Fruit fly (Drosophila melanogaster) whole organism, embryonic: ENCODE results near the gene thoc7.

ENCODE experiments used
- BEAF-32 ChIP-seq: fragments of 200-800 bp; sonication (Bioruptor generic); optimal IDR thresholded peaks from 3 replicates; lab custom pipeline; 2017; ENCODE audit warnings: missing biosample characterization, missing genetic modification characterization, mild to moderate bottlenecking, moderate library complexity, missing genetic modification reagents
- Bgb ChIP-seq: fragments of 200-800 bp; sonication (Bioruptor generic); IDR thresholded peaks from 2 replicates; pipeline ENCODE4 v1.3.6; 2022; ENCODE audit warnings: missing biosample characterization, missing genetic modification characterization; ENCODE audit not compliant: partially characterized antibody
- BtbVII ChIP-seq: fragments of 200-800 bp; sonication (Bioruptor generic); optimal IDR thresholded peaks from 3 replicates; lab custom pipeline; 2017; ENCODE audit warnings: missing biosample characterization, mild to moderate bottlenecking, missing genetic modification characterization
- Bteb2 ChIP-seq: fragments of 200-800 bp; sonication (Bioruptor generic); optimal IDR thresholded peaks from 2 replicates; lab custom pipeline; 2016; ENCODE audit warnings: missing biosample characterization, missing genetic modification characterization
- CG10147 ChIP-seq: fragments of 200-800 bp; sonication (Bioruptor generic); optimal IDR thresholded peaks from 2 replicates; lab custom pipeline; 2019; ENCODE audit warnings: missing biosample characterization, mild to moderate bottlenecking, missing genetic modification characterization, moderate library complexity
- CG10274 ChIP-seq: fragments of 200-800 bp; sonication (Bioruptor generic); optimal IDR thresholded peaks from 3 replicates; lab custom pipeline; 2017; ENCODE audit warnings: missing biosample characterization, mild to moderate bottlenecking, missing genetic modification characterization
- CG11560 ChIP-seq: fragments of 200-800 bp; sonication (Bioruptor generic); IDR thresholded peaks from 3 replicates; pipeline ENCODE4 v1.3.6; 2022; ENCODE audit warnings: missing biosample characterization, missing genetic modification characterization
- CG12104 ChIP-seq: fragments of 200-800 bp; sonication (Bioruptor generic); optimal IDR thresholded peaks from 3 replicates; lab custom pipeline; 2016; ENCODE audit warnings: missing biosample characterization, missing genetic modification characterization
- CG12299 ChIP-seq: fragments of 200-800 bp; sonication (Bioruptor generic); optimal IDR thresholded peaks from 2 replicates; lab custom pipeline; 2018; ENCODE audit warnings: missing biosample characterization, mild to moderate bottlenecking, missing genetic modification characterization
- CG1233 ChIP-seq: fragments of 200-800 bp; sonication (Bioruptor generic); optimal IDR thresholded peaks from 4 replicates; lab custom pipeline; 2018; ENCODE audit warnings: missing biosample characterization, mild to moderate bottlenecking, missing genetic modification characterization
- CG14441 ChIP-seq: fragments of 200-800 bp; sonication (Bioruptor generic); IDR thresholded peaks from 2 replicates; pipeline ENCODE4 v1.3.6; 2022; ENCODE audit warnings: missing biosample characterization, missing genetic modification characterization
- CG14667 ChIP-seq: fragments of 200-800 bp; sonication (Bioruptor generic); IDR thresholded peaks from 2 replicates; pipeline ENCODE4 v1.3.6; 2022; ENCODE audit warnings: missing biosample characterization, missing genetic modification characterization
- CG15601 ChIP-seq: fragments of 200-800 bp; sonication (Bioruptor generic); optimal IDR thresholded peaks from 3 replicates; lab custom pipeline; 2019; ENCODE audit warnings: missing biosample characterization, mild to moderate bottlenecking, missing genetic modification characterization, moderate library complexity
- CG17361 ChIP-seq: fragments of 200-800 bp; sonication (Bioruptor generic); IDR thresholded peaks from 3 replicates; pipeline ENCODE4 v1.3.6; 2022; ENCODE audit warnings: missing biosample characterization, missing genetic modification characterization
- CG1792 ChIP-seq: fragments of 200-800 bp; sonication (Bioruptor generic); optimal IDR thresholded peaks from 2 replicates; lab custom pipeline; 2016; ENCODE audit warnings: missing biosample characterization, missing genetic modification characterization
- CG2712 ChIP-seq: fragments of 200-800 bp; optimal IDR thresholded peaks from 3 replicates; lab custom pipeline; 2019; ENCODE audit warnings: missing biosample characterization, mild to moderate bottlenecking, missing genetic modification characterization, moderate library complexity
- CG32767 ChIP-seq: fragments of 200-800 bp; sonication (Bioruptor generic); IDR thresholded peaks from 2 replicates; pipeline ENCODE4 v1.3.6; 2022; ENCODE audit warnings: missing biosample characterization, missing genetic modification characterization
- CG34224 ChIP-seq: fragments of 200-800 bp; sonication (Bioruptor generic); IDR thresholded peaks from 3 replicates; pipeline ENCODE4 v1.3.6; 2022; ENCODE audit warnings: missing biosample characterization, missing genetic modification characterization; ENCODE audit not compliant: partially characterized antibody
- CG4820 ChIP-seq: fragments of 200-800 bp; sonication (Bioruptor generic); optimal IDR thresholded peaks from 3 replicates; lab custom pipeline; 2016; ENCODE audit warnings: missing biosample characterization, missing genetic modification characterization
- CG6272 ChIP-seq: fragments of 200-800 bp; sonication (Bioruptor generic); IDR thresholded peaks from 2 replicates; pipeline ENCODE4 v1.3.6; 2022; ENCODE audit warnings: missing biosample characterization, missing genetic modification characterization
- CG6765 ChIP-seq: fragments of 200-800 bp; sonication (Bioruptor generic); optimal IDR thresholded peaks from 3 replicates; lab custom pipeline; 2017; ENCODE audit warnings: missing biosample characterization, mild to moderate bottlenecking, missing genetic modification characterization
- CG7786 ChIP-seq: fragments of 200-800 bp; sonication (Bioruptor generic); optimal IDR thresholded peaks from 2 replicates; lab custom pipeline; 2016; ENCODE audit warnings: missing biosample characterization, missing genetic modification characterization
- CHES-1-like ChIP-seq: fragments of 200-800 bp; sonication (Bioruptor generic); optimal IDR thresholded peaks from 2 replicates; lab custom pipeline; 2016; ENCODE audit warnings: missing biosample characterization, missing genetic modification characterization
- D19B ChIP-seq: fragments of 200-800 bp; sonication (Bioruptor generic); optimal IDR thresholded peaks from 2 replicates; lab custom pipeline; 2017; ENCODE audit warnings: missing biosample characterization, mild to moderate bottlenecking, missing genetic modification characterization
- Dad ChIP-seq: fragments of 200-800 bp; sonication (Bioruptor generic); optimal IDR thresholded peaks from 3 replicates; lab custom pipeline; 2016; ENCODE audit warnings: missing biosample characterization, missing genetic modification characterization
- Doc2 ChIP-seq: fragments of 200-800 bp; sonication (Bioruptor generic); IDR thresholded peaks from 2 replicates; pipeline ENCODE4 v1.3.6; 2022; ENCODE audit warnings: missing biosample characterization, missing genetic modification characterization
- Gsc ChIP-seq: fragments of 200-800 bp; sonication (Bioruptor generic); IDR thresholded peaks from 2 replicates; pipeline ENCODE4 v1.3.6; 2022; ENCODE audit warnings: missing biosample characterization, missing genetic modification characterization
- HLH4C ChIP-seq: fragments of 200-800 bp; sonication (Bioruptor generic); IDR thresholded peaks from 3 replicates; pipeline ENCODE4 v1.3.6; 2022; ENCODE audit warnings: missing biosample characterization, missing genetic modification characterization; ENCODE audit not compliant: partially characterized antibody
- Oaz ChIP-seq: fragments of 200-800 bp; sonication (Bioruptor generic); IDR thresholded peaks from 2 replicates; pipeline ENCODE4 v1.3.6; 2022; ENCODE audit warnings: missing biosample characterization, missing genetic modification characterization
- PHDP ChIP-seq: fragments of 200-800 bp; sonication (Bioruptor generic); optimal IDR thresholded peaks from 3 replicates; lab custom pipeline; 2018; ENCODE audit warnings: missing biosample characterization, mild to moderate bottlenecking, missing genetic modification characterization, moderate library complexity
- Pdp1 ChIP-seq, 2 experiments: fragments of 200-800 bp; sonication (Bioruptor generic); optimal IDR thresholded peaks; 3 replicates each; lab custom pipeline; 2016; ENCODE audit warnings: missing biosample characterization in 2 of 2, missing genetic modification characterization in 2 of 2, mild to moderate bottlenecking in 1 of 2, moderate library complexity in 1 of 2
- Spps ChIP-seq: fragments of 200-800 bp; sonication (Bioruptor generic); optimal IDR thresholded peaks from 2 replicates; lab custom pipeline; 2018; ENCODE audit warnings: missing biosample characterization, mild to moderate bottlenecking, missing genetic modification characterization
- YL-1 ChIP-seq: fragments of 200-800 bp; sonication (Bioruptor generic); optimal IDR thresholded peaks from 3 replicates; lab custom pipeline; 2017; ENCODE audit warnings: missing biosample characterization, mild to moderate bottlenecking, missing genetic modification characterization
- bcd ChIP-seq: fragments of 200-800 bp; sonication (Bioruptor generic); optimal IDR thresholded peaks from 2 replicates; lab custom pipeline; 2017; ENCODE audit warnings: missing biosample characterization, mild to moderate bottlenecking, missing genetic modification characterization
- btn ChIP-seq: fragments of 200-800 bp; sonication (Bioruptor generic); optimal IDR thresholded peaks from 2 replicates; lab custom pipeline; 2016; ENCODE audit warnings: missing biosample characterization, missing genetic modification characterization
- crc ChIP-seq: fragments of 200-800 bp; sonication (Bioruptor generic); optimal IDR thresholded peaks from 2 replicates; lab custom pipeline; 2016; ENCODE audit warnings: missing biosample characterization, missing genetic modification characterization
- fd64A ChIP-seq: fragments of 200-800 bp; sonication (Bioruptor generic); optimal IDR thresholded peaks from 3 replicates; lab custom pipeline; 2018; ENCODE audit warnings: missing biosample characterization, mild to moderate bottlenecking, missing genetic modification characterization
- hth ChIP-seq: fragments of >200 bp; optimal IDR thresholded peaks from 2 replicates; lab custom pipeline; 2017; ENCODE audit warnings: inconsistent platforms
- jumu ChIP-seq: fragments of 200-800 bp; sonication (Bioruptor generic); optimal IDR thresholded peaks from 3 replicates; lab custom pipeline; 2016; ENCODE audit warnings: missing biosample characterization, missing genetic modification characterization
- kni ChIP-seq: fragments of 200-800 bp; sonication (Bioruptor generic); optimal IDR thresholded peaks from 3 replicates; lab custom pipeline; 2017; ENCODE audit warnings: mild to moderate bottlenecking, missing biosample characterization, missing genetic modification reagents, missing genetic modification characterization
- lbe ChIP-seq: fragments of 200-800 bp; sonication (Bioruptor generic); optimal IDR thresholded peaks from 2 replicates; lab custom pipeline; 2016; ENCODE audit warnings: missing biosample characterization, mild to moderate bottlenecking, missing genetic modification characterization
- lilli ChIP-seq: fragments of 200-800 bp; sonication (Bioruptor generic); optimal IDR thresholded peaks from 3 replicates; lab custom pipeline; 2016; ENCODE audit warnings: missing biosample characterization, missing genetic modification characterization
- pfk ChIP-seq: fragments of 200-800 bp; sonication (Bioruptor generic); optimal IDR thresholded peaks from 2 replicates; lab custom pipeline; 2018; ENCODE audit warnings: missing biosample characterization, mild to moderate bottlenecking, missing genetic modification characterization, moderate library complexity
- repo ChIP-seq: fragments of 200-800 bp; sonication (Bioruptor generic); optimal IDR thresholded peaks from 2 replicates; lab custom pipeline; 2016; ENCODE audit warnings: missing biosample characterization, missing genetic modification characterization
- sima ChIP-seq: fragments of 200-800 bp; sonication (Bioruptor generic); optimal IDR thresholded peaks from 2 replicates; lab custom pipeline; 2016; ENCODE audit warnings: missing biosample characterization, missing genetic modification characterization
- tna ChIP-seq: fragments of 200-800 bp; sonication (Bioruptor generic); IDR thresholded peaks from 2 replicates; pipeline ENCODE4 v1.3.6; 2022; ENCODE audit warnings: missing biosample characterization, missing genetic modification characterization; ENCODE audit not compliant: partially characterized antibody
- tx ChIP-seq: fragments of 200-800 bp; sonication (Bioruptor generic); optimal IDR thresholded peaks from 2 replicates; lab custom pipeline; 2016; ENCODE audit warnings: missing biosample characterization, missing genetic modification characterization
- zfh1 ChIP-seq: fragments of 200-800 bp; sonication (Bioruptor generic); IDR thresholded peaks from 3 replicates; pipeline ENCODE4 v1.3.6; 2022; ENCODE audit warnings: missing biosample characterization, missing genetic modification characterization
- zfh2 ChIP-seq: fragments of 200-800 bp; sonication (Bioruptor generic); optimal IDR thresholded peaks from 2 replicates; lab custom pipeline; 2016; ENCODE audit warnings: missing biosample characterization, missing genetic modification characterization

Gene thoc7

dm6 chr3L:224004-224951 is 11.8 kb upstream of the thoc7 start (continued):
- TF ChIP-seq HLH4C (GFP tag; lab: Robert Waterston, UW): peak; percentile 43; the same call in 1 of the 3 replicates
- TF ChIP-seq CG32767: peak; percentile 91
- TF ChIP-seq CG10147 (GFP tag; lab: Kevin White, UChicago): no peak
- no peak for TF ChIP-seq Dad (GFP tag; lab: Kevin White, UChicago)
- TF ChIP-seq CG4820 (GFP tag; lab: Kevin White, UChicago): no peak
- TF ChIP-seq Pdp1 (GFP tag; optimal IDR thresholded peaks at IDR 0.05; lab: Kevin White, UChicago): peak in 1 of 2 experiments; percentile 18
- TF ChIP-seq Bteb2 (GFP tag; lab: Kevin White, UChicago): no peak
- no peak for TF ChIP-seq bcd
- no peak for TF ChIP-seq CG2712 (tag; lab: Kevin White, UChicago)
- TF ChIP-seq sima (GFP tag; lab: Kevin White, UChicago): no peak
- no peak for TF ChIP-seq hth (lab: Kevin White, UChicago)
- peak; percentile 84 for TF ChIP-seq kni (GFP tag; lab: Kevin White, UChicago)
- TF ChIP-seq repo (GFP tag; lab: Kevin White, UChicago): no peak
- TF ChIP-seq CG14667 (GFP tag; lab: Robert Waterston, UW): no peak
- TF ChIP-seq CG1233: no peak
- TF ChIP-seq crc (GFP tag; lab: Kevin White, UChicago): no peak
- TF ChIP-seq CG1792 (GFP tag; lab: Kevin White, UChicago): no peak
- TF ChIP-seq zfh2 (GFP tag; lab: Kevin White, UChicago): no peak
- TF ChIP-seq jumu (GFP tag; lab: Kevin White, UChicago): peak; percentile 8
- no peak for TF ChIP-seq CG17361 (GFP tag; lab: Robert Waterston, UW)
- TF ChIP-seq lilli: peak; percentile 78
- peak; percentile 91 for TF ChIP-seq YL-1
- TF ChIP-seq Bgb: peak; percentile 65
- TF ChIP-seq CG12299 (tag; lab: Kevin White, UChicago): no peak
- TF ChIP-seq Gsc: no peak
- TF ChIP-seq CG12104: no peak
- TF ChIP-seq lbe (GFP tag; lab: Kevin White, UChicago): peak; percentile 4
- no peak for TF ChIP-seq PHDP
- no peak for TF ChIP-seq D19B (GFP tag; lab: Kevin White, UChicago)
- TF ChIP-seq tna (GFP tag; lab: Robert Waterston, UW): 0 out of 2 replicates have a peak, but pooled peaks have one; percentile 11
- TF ChIP-seq CHES-1-like (GFP tag; lab: Kevin White, UChicago): no peak
- TF ChIP-seq CG6765 (GFP tag; lab: Kevin White, UChicago): no peak
- TF ChIP-seq CG15601 (tag; lab: Kevin White, UChicago): no peak
- TF ChIP-seq Oaz (GFP tag; lab: Robert Waterston, UW): no peak
- no peak for TF ChIP-seq Spps
- TF ChIP-seq pfk (GFP tag; lab: Kevin White, UChicago): peak; percentile 33
- no peak for TF ChIP-seq CG14441
- TF ChIP-seq BtbVII: peak; percentile 6
- no peak for TF ChIP-seq btn (GFP tag; lab: Kevin White, UChicago)
- peak; percentile 1 for TF ChIP-seq fd64A (GFP tag; lab: Kevin White, UChicago)
- TF ChIP-seq tx: no peak
- TF ChIP-seq CG6272 (GFP tag; lab: Robert Waterston, UW): 0 out of 2 replicates have a peak, but pooled peaks have one; percentile 21
- no peak for TF ChIP-seq CG10274 (GFP tag; lab: Kevin White, UChicago)
- TF ChIP-seq Doc2: no peak
- TF ChIP-seq BEAF-32 (GFP tag; lab: Kevin White, UChicago): no peak
- TF ChIP-seq CG11560 (tag; lab: Robert Waterston, UW): no peak
- peak; percentile 57; the same call in 2 of the 3 replicates for TF ChIP-seq zfh1
- TF ChIP-seq CG34224 (GFP tag; lab: Robert Waterston, UW): no peak
- TF ChIP-seq CG7786: no peak
